Worm (Caenorhabditis elegans) whole organism, L3 larva: ENCODE results near the gene clh-1.
A peak's percentile ranks its signal among the peaks of the same experiment; 100 is the strongest.

Experiments
- R02D3.7 ChIP-seq: fragments of 150-350 bp; optimal IDR thresholded peaks from 2 replicates; lab custom pipeline; 2014; ENCODE audit warnings: missing biosample characterization, missing genetic modification characterization
- ZK546.5 ChIP-seq: sonication (generic microtip); optimal IDR thresholded peaks from 2 replicates; lab custom pipeline; 2017; ENCODE audit warnings: missing biosample characterization, missing genetic modification characterization
- ceh-28 ChIP-seq: fragments of 150-350 bp; optimal IDR thresholded peaks from 2 replicates; lab custom pipeline; 2014; ENCODE audit warnings: missing biosample characterization, missing genetic modification reagents, missing genetic modification characterization
- ceh-82 ChIP-seq: fragments of 150-350 bp; optimal IDR thresholded peaks from 2 replicates; lab custom pipeline; 2014; ENCODE audit warnings: missing biosample characterization, missing genetic modification characterization
- ceh-9 ChIP-seq: sonication (generic microtip); optimal IDR thresholded peaks from 2 replicates; lab custom pipeline; 2018; ENCODE audit warnings: missing biosample characterization, missing genetic modification characterization
- daf-12 ChIP-seq: fragments of 150-350 bp; optimal IDR thresholded peaks from 2 replicates; lab custom pipeline; 2014; ENCODE audit warnings: missing biosample characterization, missing genetic modification reagents, missing genetic modification characterization
- egl-27 ChIP-seq: sonication (generic microtip); optimal IDR thresholded peaks from 4 replicates; lab custom pipeline; 2017; ENCODE audit warnings: missing biosample characterization, missing genetic modification reagents, missing genetic modification characterization
- elt-1 ChIP-seq: fragments of 150-350 bp; optimal IDR thresholded peaks from 2 replicates; lab custom pipeline; 2014; ENCODE audit warnings: missing biosample characterization, missing genetic modification characterization
- elt-2 ChIP-seq: sonication (generic microtip); optimal IDR thresholded peaks from 2 replicates; lab custom pipeline; 2016; ENCODE audit warnings: missing genetic modification reagents, mild to moderate bottlenecking, missing genetic modification characterization, missing compliant biosample characterization
- elt-3 ChIP-seq, 3 experiments: fragments of 150-350 bp in 1 of 3; sonication (generic microtip) in 2 of 3; optimal IDR thresholded peaks; 2 replicates in 2 of 3; 4 replicates in 1 of 3; lab custom pipeline; 2014 to 2017; ENCODE audit warnings: missing biosample characterization in 3 of 3, missing genetic modification characterization in 3 of 3
- eor-1 ChIP-seq, 2 experiments: fragments of 150-350 bp; optimal IDR thresholded peaks; 2 replicates each; lab custom pipeline; 2014 to 2018; ENCODE audit warnings: missing biosample characterization in 2 of 2, missing genetic modification characterization in 2 of 2
- fkh-2 ChIP-seq: fragments of 150-350 bp; optimal IDR thresholded peaks from 2 replicates; lab custom pipeline; 2014; ENCODE audit warnings: missing biosample characterization, missing genetic modification reagents, missing genetic modification characterization
- jun-1 ChIP-seq: fragments of 150-350 bp; optimal IDR thresholded peaks from 2 replicates; lab custom pipeline; 2014; ENCODE audit warnings: missing biosample characterization, missing genetic modification reagents, missing genetic modification characterization
- lin-15B ChIP-seq: fragments of 150-350 bp; optimal IDR thresholded peaks from 2 replicates; lab custom pipeline; 2014; ENCODE audit warnings: missing biosample characterization, missing genetic modification characterization
- lin-39 ChIP-seq: fragments of 150-350 bp; optimal IDR thresholded peaks from 2 replicates; lab custom pipeline; 2018; ENCODE audit warnings: missing biosample characterization, missing genetic modification reagents, missing genetic modification characterization
- lsy-12 ChIP-seq: sonication (generic microtip); optimal IDR thresholded peaks from 2 replicates; lab custom pipeline; 2016; ENCODE audit warnings: mild to moderate bottlenecking, missing genetic modification characterization, missing compliant biosample characterization
- mdl-1 ChIP-seq: fragments of 150-350 bp; optimal IDR thresholded peaks from 2 replicates; lab custom pipeline; 2014; ENCODE audit warnings: missing biosample characterization, missing genetic modification characterization
- mml-1 ChIP-seq: fragments of 150-350 bp; sonication (generic microtip); optimal IDR thresholded peaks from 3 replicates; lab custom pipeline; 2014; ENCODE audit warnings: missing biosample characterization, missing genetic modification characterization
- nfya-1 ChIP-seq: sonication (generic microtip); optimal IDR thresholded peaks from 2 replicates; lab custom pipeline; 2017; ENCODE audit warnings: missing genetic modification characterization, mild to moderate bottlenecking, missing compliant biosample characterization, antibody characterized with exemption, moderate library complexity; ENCODE audit not compliant: insufficient read depth
- nhr-11 ChIP-seq: fragments of 150-350 bp; optimal IDR thresholded peaks from 2 replicates; lab custom pipeline; 2014; ENCODE audit warnings: missing biosample characterization, missing genetic modification characterization
- nhr-12 ChIP-seq: fragments of 150-350 bp; optimal IDR thresholded peaks from 2 replicates; lab custom pipeline; 2014; ENCODE audit warnings: missing biosample characterization, missing genetic modification characterization
- nhr-23 ChIP-seq: fragments of 150-350 bp; optimal IDR thresholded peaks from 2 replicates; lab custom pipeline; 2014; ENCODE audit warnings: missing biosample characterization, missing genetic modification reagents, missing genetic modification characterization
- nhr-237 ChIP-seq: fragments of 150-350 bp; optimal IDR thresholded peaks from 2 replicates; lab custom pipeline; 2014; ENCODE audit warnings: missing biosample characterization, missing genetic modification characterization
- nhr-25 ChIP-seq: sonication (generic microtip); optimal IDR thresholded peaks from 2 replicates; lab custom pipeline; 2017; ENCODE audit warnings: missing biosample characterization, missing genetic modification characterization
- nhr-28 ChIP-seq: fragments of 150-350 bp; optimal IDR thresholded peaks from 2 replicates; lab custom pipeline; 2014; ENCODE audit warnings: missing biosample characterization, missing genetic modification characterization
- nhr-43 ChIP-seq: sonication (generic microtip); optimal IDR thresholded peaks from 2 replicates; lab custom pipeline; 2016; ENCODE audit warnings: mild to moderate bottlenecking, missing genetic modification characterization, missing compliant biosample characterization; ENCODE audit not compliant: poor library complexity, severe bottlenecking
- nhr-67 ChIP-seq: fragments of 150-350 bp; optimal IDR thresholded peaks from 2 replicates; lab custom pipeline; 2014; ENCODE audit warnings: missing biosample characterization, missing genetic modification characterization
- nhr-76 ChIP-seq: fragments of 150-350 bp; sonication (generic microtip); optimal IDR thresholded peaks from 5 replicates; lab custom pipeline; 2014; ENCODE audit warnings: missing biosample characterization, missing genetic modification characterization
- nhr-77 ChIP-seq: fragments of 150-350 bp; optimal IDR thresholded peaks from 2 replicates; lab custom pipeline; 2014; ENCODE audit warnings: missing biosample characterization, missing genetic modification characterization
- pha-4 ChIP-seq: fragments of 150-350 bp; optimal IDR thresholded peaks from 2 replicates; lab custom pipeline; 2014; ENCODE audit warnings: missing biosample characterization, missing genetic modification reagents, missing genetic modification characterization
- pqm-1 ChIP-seq: fragments of 150-350 bp; optimal IDR thresholded peaks from 2 replicates; lab custom pipeline; 2017; ENCODE audit warnings: missing biosample characterization, missing genetic modification characterization, inconsistent platforms
- sea-2 ChIP-seq: fragments of 150-350 bp; sonication (generic microtip); optimal IDR thresholded peaks from 4 replicates; lab custom pipeline; 2014; ENCODE audit warnings: missing biosample characterization, missing genetic modification reagents, missing genetic modification characterization
- skn-1 ChIP-seq: fragments of 150-350 bp; optimal IDR thresholded peaks from 2 replicates; lab custom pipeline; 2014; ENCODE audit warnings: missing biosample characterization, missing genetic modification characterization
- snpc-4 ChIP-seq: fragments of 150-350 bp; optimal IDR thresholded peaks from 2 replicates; lab custom pipeline; 2014; ENCODE audit warnings: missing biosample characterization, missing genetic modification characterization
- tbx-2 ChIP-seq: sonication (generic microtip); optimal IDR thresholded peaks from 2 replicates; lab custom pipeline; 2016; ENCODE audit warnings: mild to moderate bottlenecking, missing genetic modification characterization, missing compliant biosample characterization
- unc-39 ChIP-seq: sonication (generic microtip); optimal IDR thresholded peaks from 4 replicates; lab custom pipeline; 2017; ENCODE audit warnings: missing biosample characterization, missing genetic modification characterization
- unc-62 ChIP-seq: fragments of 150-350 bp; sonication (generic microtip); optimal IDR thresholded peaks from 4 replicates; lab custom pipeline; 2014; ENCODE audit warnings: missing biosample characterization, missing genetic modification reagents, missing genetic modification characterization
- zag-1 ChIP-seq: fragments of 150-350 bp; optimal IDR thresholded peaks from 2 replicates; lab custom pipeline; 2014; ENCODE audit warnings: missing biosample characterization, missing genetic modification characterization
- ztf-4 ChIP-seq: fragments of 150-350 bp; optimal IDR thresholded peaks from 2 replicates; lab custom pipeline; 2014; ENCODE audit warnings: missing biosample characterization, missing genetic modification characterization

Gene clh-1

ce11 chrII:11829920-11830319 is 26.3 kb downstream of the clh-1 start, which contains the start of gene pes-5:
Gene pes-5, minus strand, starts transcription at chrII:11830020.
- no peak for TF ChIP-seq unc-39
- TF ChIP-seq nhr-28 (tag; lab: Kevin White, UChicago) = no peak
- TF ChIP-seq fkh-2 (tag; lab: Kevin White, UChicago) = no peak
- no peak for TF ChIP-seq pqm-1 (tag; lab: Kevin White, UChicago)
- TF ChIP-seq unc-62 (GFP tag; lab: Kevin White, UChicago) = no peak
- TF ChIP-seq nhr-12 = no peak
- no peak for TF ChIP-seq jun-1
- TF ChIP-seq nhr-237 = no peak
- TF ChIP-seq lin-39 (tag; lab: Kevin White, UChicago) = no peak
- no peak for TF ChIP-seq ZK546.5
- TF ChIP-seq elt-2 = no peak

ce11 chrII:11823566-11824308 is 32.5 kb downstream of the clh-1 start, which contains the start of gene Y6D1A.1:
Gene Y6D1A.1, minus strand, starts transcription at chrII:11823616.
- TF ChIP-seq nhr-11 (no peak), unc-62 (GFP tag; lab: Kevin White, UChicago) (no peak), lin-15B (tag; lab: Kevin White, UChicago) (no peak), mdl-1 (tag; lab: Kevin White, UChicago) (no peak), nhr-77 (no peak), ceh-28 (tag; lab: Kevin White, UChicago) (no peak), daf-12 (tag; lab: Kevin White, UChicago) (no peak), elt-1 (tag; lab: Kevin White, UChicago) (no peak), zag-1 (no peak), nhr-67 (tag; lab: Kevin White, UChicago) (no peak)
- TF ChIP-seq, all 47 proteins: peak for 0

ce11 chrII:11819824-11820223 is 36.4 kb downstream of the clh-1 start, which contains the start of gene Y6D1A.2:
Gene Y6D1A.2, minus strand, starts transcription at chrII:11819924.
- TF ChIP-seq elt-3 (tag; optimal IDR thresholded peaks at IDR 0.05; lab: Kevin White, UChicago) (no peak), R02D3.7 (tag; lab: Kevin White, UChicago) (no peak), nhr-25 (tag; lab: Kevin White, UChicago) (peak; percentile 33)

- TF ChIP-seq lin-15B (tag; lab: Kevin White, UChicago) (no peak), pqm-1 (tag; lab: Kevin White, UChicago) (no peak), snpc-4 (tag; lab: Kevin White, UChicago) (no peak), ztf-4 (tag; lab: Kevin White, UChicago) (no peak), R02D3.7 (tag; lab: Kevin White, UChicago) (no peak), ZK546.5 (no peak), ceh-82 (no peak), nhr-23 (tag; lab: Kevin White, UChicago) (no peak), lsy-12 (tag; lab: Kevin White, UChicago) (no peak), nhr-67 (tag; lab: Kevin White, UChicago) (no peak), ceh-28 (tag; lab: Kevin White, UChicago) (no peak)
Measured at ce11 chrII:11816475-11816874, 39.8 kb downstream of the clh-1 start, which contains the start of gene pap-3. Gene pap-3, minus strand, starts transcription at chrII:11816575.

- no peak for TF ChIP-seq ceh-28 (tag; lab: Kevin White, UChicago)
Measured at ce11 chrII:11816014-11816413, 40.2 kb downstream of the clh-1 start.

ce11 chrII:11813895-11814369 is 42.3 kb downstream of the clh-1 start, which contains the start of gene F43G6.8:
Gene F43G6.8, minus strand, starts transcription at chrII:11814092.
- TF ChIP-seq nhr-28 (tag; lab: Kevin White, UChicago) (no peak), fkh-2 (tag; lab: Kevin White, UChicago) (no peak), ceh-9 (tag; lab: Kevin White, UChicago) (no peak), tbx-2 (tag; lab: Kevin White, UChicago) (no peak), nhr-237 (no peak), eor-1 (tag; optimal IDR thresholded peaks at IDR 0.05; lab: Kevin White, UChicago) (no peak), lsy-12 (tag; lab: Kevin White, UChicago) (no peak), unc-39 (no peak), mdl-1 (tag; lab: Kevin White, UChicago) (no peak), ceh-82 (no peak), elt-1 (tag; lab: Kevin White, UChicago) (no peak), skn-1 (tag; lab: Kevin White, UChicago) (no peak), daf-12 (tag; lab: Kevin White, UChicago) (no peak), nhr-67 (tag; lab: Kevin White, UChicago) (no peak), lin-15B (tag; lab: Kevin White, UChicago) (peak; percentile 11), elt-2 (peak; percentile 30), nhr-76 (tag; lab: Kevin White, UChicago) (no peak), sea-2 (GFP tag; lab: Kevin White, UChicago) (no peak), nfya-1 (peak; percentile 72), unc-62 (GFP tag; lab: Kevin White, UChicago) (no peak), ceh-28 (tag; lab: Kevin White, UChicago) (no peak), lin-39 (tag; lab: Kevin White, UChicago) (peak; percentile 11), egl-27 (no peak), pha-4 (tag; lab: Kevin White, UChicago) (no peak), mml-1 (no peak), ztf-4 (tag; lab: Kevin White, UChicago) (no peak), nhr-43 (tag; lab: Kevin White, UChicago) (no peak)
